Worm (Caenorhabditis elegans): ENCODE measurements around the gene sre-3.

Gene sre-3

ce11 chrII:7342884-7343283 is 42.7 kb upstream of the sre-3 start (continued):
- TF ChIP-seq mep-1 (tag; optimal IDR thresholded peaks at IDR 0.05) (no peak), unc-62 (GFP tag; optimal IDR thresholded peaks at IDR 0.05) (no peak), isw-1 (GFP tag; IDR thresholded peaks at IDR 0.05) (no peak), snu-23 (GFP tag; optimal IDR thresholded peaks at IDR 0.05) (peak; percentile 62), unc-30 (tag; optimal IDR thresholded peaks at IDR 0.05) (no peak), dpl-1 (GFP tag; optimal IDR thresholded peaks at IDR 0.05) (peak in 1 of 3 experiments; percentile 13), lsy-2 (tag; optimal IDR thresholded peaks at IDR 0.05) (peak in 1 of 2 experiments; percentile 18), unc-98 (GFP tag; IDR thresholded peaks at IDR 0.05) (no peak), nhr-77 (tag; optimal IDR thresholded peaks at IDR 0.05) (no peak), fos-1 (tag; optimal IDR thresholded peaks at IDR 0.05) (no peak), nhr-28 (tag; optimal IDR thresholded peaks at IDR 0.05) (no peak), sox-4 (tag; optimal IDR thresholded peaks at IDR 0.05) (no peak), egl-13 (tag; optimal IDR thresholded peaks at IDR 0.05) (no peak), F16B12.6 (tag; optimal IDR thresholded peaks at IDR 0.05) (no peak), skn-1 (tag; optimal IDR thresholded peaks at IDR 0.05) (no peak), nhr-71 (tag; optimal IDR thresholded peaks at IDR 0.05) (peak; percentile 71), nhr-19 (GFP tag; conservative IDR thresholded peaks at IDR 0.05) (peak; percentile 92), mdl-1 (tag; optimal IDR thresholded peaks at IDR 0.05) (peak in 1 of 2 experiments; percentile 85), nhr-47 (tag; optimal IDR thresholded peaks at IDR 0.05) (no peak), efl-1 (optimal IDR thresholded peaks at IDR 0.05) (no peak), efl-1 (GFP tag; optimal IDR thresholded peaks at IDR 0.05 in 1 of 2) (no peak), hpl-2 (GFP tag; optimal IDR thresholded peaks at IDR 0.05) (no peak), nhr-84 (tag; optimal IDR thresholded peaks at IDR 0.05) (no peak), fkh-10 (GFP tag; optimal IDR thresholded peaks at IDR 0.05) (no peak), alr-1 (tag; optimal IDR thresholded peaks at IDR 0.05; ENCODE audit: borderline replicate concordance) (no peak), lin-39 (tag; optimal IDR thresholded peaks at IDR 0.05) (no peak)

ce11 chrII:7343668-7344067 is 41.9 kb upstream of the sre-3 start:
- TF ChIP-seq ama-1 (optimal IDR thresholded peaks at IDR 0.05) (peak; percentile 4), nhr-47 (tag; optimal IDR thresholded peaks at IDR 0.05) (no peak), sox-4 (tag; optimal IDR thresholded peaks at IDR 0.05) (no peak), mdl-1 (tag; optimal IDR thresholded peaks at IDR 0.05) (no peak)

- peak; percentile 9 for TF ChIP-seq zip-4 (GFP tag; optimal IDR thresholded peaks at IDR 0.05)
- TF ChIP-seq dsc-1 (tag; optimal IDR thresholded peaks at IDR 0.05): peak; percentile 22
- TF ChIP-seq ceh-8 (GFP tag; optimal IDR thresholded peaks at IDR 0.05): no peak
- no peak for TF ChIP-seq tbx-2 (tag; optimal IDR thresholded peaks at IDR 0.05)
- peak; percentile 34 for TF ChIP-seq nhr-84 (tag; optimal IDR thresholded peaks at IDR 0.05)
These were observed 39.7 kb upstream of the sre-3 start for ce11 chrII:7345858-7346257.

ce11 chrII:7348063-7348462 is 37.5 kb upstream of the sre-3 start:
- TF ChIP-seq efl-1 (optimal IDR thresholded peaks at IDR 0.05) (no peak), efl-1 (GFP tag; optimal IDR thresholded peaks at IDR 0.05 in 1 of 2) (peak in 1 of 2 experiments; percentile 80), nhr-12 (tag; optimal IDR thresholded peaks at IDR 0.05) (no peak), snu-23 (GFP tag; optimal IDR thresholded peaks at IDR 0.05) (no peak)

DNA sequence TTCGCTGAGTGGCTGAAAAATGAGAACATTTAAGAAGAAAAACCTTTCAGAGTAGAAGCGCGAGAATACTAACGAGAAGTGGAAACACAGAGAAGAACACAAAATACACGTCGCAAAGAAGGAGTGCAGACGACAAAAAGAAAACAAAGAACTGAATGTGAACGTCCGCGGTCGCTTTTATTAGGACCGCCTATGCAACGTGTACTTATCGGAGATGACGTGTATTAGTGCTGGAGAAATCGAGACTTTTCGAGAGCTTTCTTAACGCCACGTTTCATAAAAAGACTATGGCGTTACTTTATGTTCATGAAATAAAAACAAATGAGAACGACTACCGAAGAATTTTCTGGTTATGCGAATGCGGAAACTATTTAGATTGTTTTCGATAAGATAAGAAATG is 33.0 kb upstream of the sre-3 start, which contains the start of gene hsp-4:
Gene hsp-4 (minus strand): TSS at position 139 of the 400 bp plus-strand sequence.
- TF ChIP-seq nhr-85 (tag): no peak
- TF ChIP-seq lin-13 (GFP tag; optimal IDR thresholded peaks at IDR 0.05): no peak
- no peak for TF ChIP-seq snpc-4 (tag; optimal IDR thresholded peaks at IDR 0.05)
- TF ChIP-seq efl-3 (GFP tag; optimal IDR thresholded peaks at IDR 0.05): no peak
- TF ChIP-seq C34B4.2 (tag; optimal IDR thresholded peaks at IDR 0.05): no peak
- TF ChIP-seq xbp-1 (tag; optimal IDR thresholded peaks at IDR 0.05): peak; percentile 100
- TF ChIP-seq ets-5 (GFP tag; IDR thresholded peaks at IDR 0.05): no peak
- TF ChIP-seq C04F5.9 (tag; optimal IDR thresholded peaks at IDR 0.05): no peak
- TF ChIP-seq nhr-76 (tag; optimal IDR thresholded peaks at IDR 0.05): no peak
- no peak for TF ChIP-seq elt-3 (tag; optimal IDR thresholded peaks at IDR 0.05)
- no peak for TF ChIP-seq lsy-2 (tag; optimal IDR thresholded peaks at IDR 0.05)
- TF ChIP-seq blmp-1 (tag; optimal IDR thresholded peaks at IDR 0.05): peak; percentile 79
- TF ChIP-seq alr-1 (tag; optimal IDR thresholded peaks at IDR 0.05; ENCODE audit: borderline replicate concordance): no peak
- TF ChIP-seq ztf-11 (tag; optimal IDR thresholded peaks at IDR 0.05): no peak
- TF ChIP-seq pag-3 (tag; optimal IDR thresholded peaks at IDR 0.05; ENCODE audit: borderline replicate concordance, insufficient read depth): no peak
- TF ChIP-seq zag-1 (tag; optimal IDR thresholded peaks at IDR 0.05): no peak
- peak; percentile 23 for TF ChIP-seq lin-14 (GFP tag; optimal IDR thresholded peaks at IDR 0.05)
- TF ChIP-seq unc-30 (tag; optimal IDR thresholded peaks at IDR 0.05): no peak
- TF ChIP-seq ztf-4 (tag; optimal IDR thresholded peaks at IDR 0.05): no peak
- TF ChIP-seq nhr-47 (tag; optimal IDR thresholded peaks at IDR 0.05): no peak

Data from whole organism, L1 larva.